Fruit fly (Drosophila melanogaster) whole organism, prepupa: Measurements from ENCODE around the gene pie.

ENCODE experiments used
- CG6163 ChIP-seq: fragments of 200-800 bp; sonication (Bioruptor generic); IDR thresholded peaks from 3 replicates; pipeline ENCODE4 v1.3.6; 2022; ENCODE audit warnings: missing biosample characterization, missing genetic modification characterization
- CG8319 ChIP-seq: fragments of 200-800 bp; sonication (Bioruptor generic); optimal IDR thresholded peaks from 3 replicates; lab custom pipeline; 2016; ENCODE audit warnings: missing biosample characterization, missing genetic modification characterization
- CG8632 ChIP-seq: fragments of 200-800 bp; sonication (Bioruptor generic); optimal IDR thresholded peaks from 3 replicates; lab custom pipeline; 2016; ENCODE audit warnings: missing biosample characterization, missing genetic modification characterization
- OdsH ChIP-seq: fragments of 200-800 bp; sonication (Bioruptor generic); optimal IDR thresholded peaks from 3 replicates; lab custom pipeline; 2016; ENCODE audit warnings: missing biosample characterization, missing genetic modification characterization
- cyc ChIP-seq: fragments of 200-800 bp; sonication (Bioruptor generic); optimal IDR thresholded peaks from 3 replicates; lab custom pipeline; 2016; ENCODE audit warnings: missing biosample characterization, missing genetic modification characterization
- salr ChIP-seq, 2 experiments: fragments of 200-800 bp; sonication (Bioruptor generic); optimal IDR thresholded peaks; 3 replicates each; lab custom pipeline; 2016 to 2018; ENCODE audit warnings: missing biosample characterization in 2 of 2, missing genetic modification characterization in 2 of 2, mild to moderate bottlenecking in 1 of 2

DNA sequence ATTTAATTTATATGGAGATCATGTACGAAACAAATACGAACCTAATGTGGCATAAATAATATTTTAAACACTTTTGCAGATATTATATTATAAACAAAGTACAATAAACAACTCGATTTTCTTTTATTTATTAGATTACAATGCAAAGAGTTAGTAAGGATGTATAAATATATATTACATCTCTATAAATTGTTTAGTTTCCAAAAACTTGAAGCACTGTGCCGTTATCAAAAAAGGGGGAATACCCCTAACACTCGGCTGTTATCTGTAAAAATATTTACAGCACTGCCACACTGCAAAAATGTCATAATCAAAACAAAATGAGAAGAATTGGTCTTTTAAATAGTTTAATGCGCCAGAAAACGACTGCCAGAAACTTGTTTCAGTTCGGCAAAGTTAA lies 5.9 kb upstream of the pie start, which contains the start of gene CG5188:
- no peak for TF ChIP-seq CG8319 (GFP tag; lab: Kevin White, UChicago)
- TF ChIP-seq CG6163 (GFP tag; lab: Robert Waterston, UW): peak; percentile 31; the same call in 1 of the 3 replicates
- no peak for TF ChIP-seq salr (GFP tag; optimal IDR thresholded peaks at IDR 0.05; lab: Kevin White, UChicago)
- TF ChIP-seq CG8632 (GFP tag; lab: Kevin White, UChicago): no peak
- TF ChIP-seq cyc (GFP tag; lab: Kevin White, UChicago): peak; percentile 23
- TF ChIP-seq OdsH: peak; percentile 51
